Fruit fly (Drosophila melanogaster) whole organism, adult: ENCODE measurements around the gene CG15418.

ENCODE experiments used
- CG11617 ChIP-seq: fragments of 200-800 bp; sonication (Bioruptor generic); optimal IDR thresholded peaks from 2 replicates; lab custom pipeline; 2017; ENCODE audit warnings: mild to moderate bottlenecking, missing biosample characterization, missing genetic modification reagents, missing genetic modification characterization
- CG12768 ChIP-seq: fragments of 200-800 bp; sonication (Bioruptor generic); optimal IDR thresholded peaks from 2 replicates; lab custom pipeline; 2017; ENCODE audit warnings: missing biosample characterization, missing genetic modification characterization, mild to moderate bottlenecking, moderate library complexity, missing genetic modification reagents
- CG14711 ChIP-seq: fragments of 200-800 bp; sonication (Bioruptor generic); optimal IDR thresholded peaks from 2 replicates; lab custom pipeline; 2018; ENCODE audit warnings: missing biosample characterization, mild to moderate bottlenecking, missing genetic modification characterization, moderate library complexity
- CG1620 ChIP-seq: fragments of 200-800 bp; sonication (Bioruptor generic); optimal IDR thresholded peaks from 2 replicates; lab custom pipeline; 2016; ENCODE audit warnings: missing biosample characterization, missing genetic modification characterization
- CG33017 ChIP-seq: fragments of 200-800 bp; sonication (Bioruptor generic); optimal IDR thresholded peaks from 2 replicates; lab custom pipeline; 2018; ENCODE audit warnings: missing biosample characterization, mild to moderate bottlenecking, missing genetic modification characterization, moderate library complexity
- CG5204 ChIP-seq: fragments of 200-800 bp; sonication (Bioruptor generic); optimal IDR thresholded peaks from 2 replicates; lab custom pipeline; 2016; ENCODE audit warnings: missing biosample characterization, missing genetic modification characterization
- CG7045 ChIP-seq: fragments of 200-800 bp; sonication (Bioruptor generic); optimal IDR thresholded peaks from 2 replicates; lab custom pipeline; 2017; ENCODE audit warnings: missing biosample characterization, mild to moderate bottlenecking, missing genetic modification characterization
- CG7101 ChIP-seq: fragments of 200-800 bp; sonication (Bioruptor generic); optimal IDR thresholded peaks from 2 replicates; lab custom pipeline; 2018; ENCODE audit warnings: missing biosample characterization, mild to moderate bottlenecking, missing genetic modification characterization, moderate library complexity
- Clk ChIP-seq: fragments of 200-800 bp; sonication (Bioruptor generic); optimal IDR thresholded peaks from 2 replicates; lab custom pipeline; 2017; ENCODE audit warnings: missing biosample characterization, missing genetic modification characterization
- Crg-1 ChIP-seq: fragments of 200-800 bp; sonication (Bioruptor generic); optimal IDR thresholded peaks from 2 replicates; lab custom pipeline; 2016; ENCODE audit warnings: missing biosample characterization, missing genetic modification characterization
- Hr96 ChIP-seq: fragments of 200-800 bp; sonication (Bioruptor generic); optimal IDR thresholded peaks from 2 replicates; lab custom pipeline; 2016; ENCODE audit warnings: missing biosample characterization, missing genetic modification characterization
- Mnt ChIP-seq: fragments of 200-800 bp; sonication (Bioruptor generic); optimal IDR thresholded peaks from 2 replicates; lab custom pipeline; 2016; ENCODE audit warnings: missing biosample characterization, mild to moderate bottlenecking, missing genetic modification characterization
- bab1 ChIP-seq: fragments of 200-800 bp; sonication (Bioruptor generic); optimal IDR thresholded peaks from 3 replicates; lab custom pipeline; 2019; ENCODE audit warnings: missing biosample characterization, mild to moderate bottlenecking, missing genetic modification characterization, moderate library complexity
- cic ChIP-seq: fragments of 200-800 bp; sonication (Bioruptor generic); optimal IDR thresholded peaks from 2 replicates; lab custom pipeline; 2017; ENCODE audit warnings: missing biosample characterization, mild to moderate bottlenecking, missing genetic modification characterization, moderate library complexity
- cnc ChIP-seq, 2 experiments: fragments of >200 bp; optimal IDR thresholded peaks; 2 replicates each; lab custom pipeline; 2017
- kay ChIP-seq: fragments of 200-800 bp; sonication (Bioruptor generic); peaks from one replicate; lab custom pipeline; 2016; ENCODE audit warnings: missing biosample characterization, missing genetic modification characterization, borderline replicate concordance
- ovo ChIP-seq: fragments of 200-800 bp; sonication (Bioruptor generic); optimal IDR thresholded peaks from 2 replicates; lab custom pipeline; 2016; ENCODE audit warnings: missing biosample characterization, missing genetic modification characterization
- pad ChIP-seq: fragments of 200-800 bp; sonication (Bioruptor generic); optimal IDR thresholded peaks from 3 replicates; lab custom pipeline; 2017; ENCODE audit warnings: missing biosample characterization, missing genetic modification characterization, mild to moderate bottlenecking, moderate library complexity, missing genetic modification reagents
- tj ChIP-seq: fragments of 200-800 bp; sonication (Bioruptor generic); optimal IDR thresholded peaks from 3 replicates; lab custom pipeline; 2017; ENCODE audit warnings: missing biosample characterization, mild to moderate bottlenecking, missing genetic modification characterization, moderate library complexity
- toe ChIP-seq: fragments of 200-800 bp; sonication (Bioruptor generic); optimal IDR thresholded peaks from 2 replicates; lab custom pipeline; 2016; ENCODE audit warnings: missing biosample characterization, missing genetic modification characterization

The CG15418 gene

dm6 chr2L:3635444-3635843 lies 13.9 kb upstream of the CG15418 start:
- no peak for TF ChIP-seq Hr96 (GFP tag; lab: Kevin White, UChicago)
- TF ChIP-seq Crg-1 (GFP tag; lab: Kevin White, UChicago) = no peak
- no peak for TF ChIP-seq toe
- no peak for TF ChIP-seq tj
- no peak for TF ChIP-seq CG1620 (GFP tag; lab: Kevin White, UChicago)
- TF ChIP-seq cnc (optimal IDR thresholded peaks at IDR 0.05; lab: Kevin White, UChicago) = no peak
- TF ChIP-seq CG7101 (tag; lab: Kevin White, UChicago) = no peak
- TF ChIP-seq ovo = no peak
- no peak for TF ChIP-seq cic (GFP tag; lab: Kevin White, UChicago)
- no peak for TF ChIP-seq CG14711 (tag; lab: Kevin White, UChicago)
- TF ChIP-seq Mnt (GFP tag; lab: Kevin White, UChicago) = no peak
- no peak for TF ChIP-seq kay
- no peak for TF ChIP-seq pad (GFP tag; lab: Kevin White, UChicago)
- TF ChIP-seq CG11617 (GFP tag; lab: Kevin White, UChicago) = no peak
- TF ChIP-seq Clk (GFP tag; lab: Kevin White, UChicago) = no peak
- no peak for TF ChIP-seq CG12768 (GFP tag; lab: Kevin White, UChicago)
- no peak for TF ChIP-seq CG5204 (GFP tag; lab: Kevin White, UChicago)
- TF ChIP-seq CG33017 (tag; lab: Kevin White, UChicago) = no peak
- no peak for TF ChIP-seq CG7045 (GFP tag; lab: Kevin White, UChicago)

- TF ChIP-seq toe (no peak), CG14711 (tag; lab: Kevin White, UChicago) (no peak), CG12768 (GFP tag; lab: Kevin White, UChicago) (no peak), CG33017 (tag; lab: Kevin White, UChicago) (no peak), ovo (no peak), Clk (GFP tag; lab: Kevin White, UChicago) (no peak), CG1620 (GFP tag; lab: Kevin White, UChicago) (no peak), CG11617 (GFP tag; lab: Kevin White, UChicago) (no peak), Crg-1 (GFP tag; lab: Kevin White, UChicago) (no peak), tj (no peak), bab1 (GFP tag; lab: Kevin White, UChicago) (no peak), Mnt (GFP tag; lab: Kevin White, UChicago) (no peak), CG7101 (tag; lab: Kevin White, UChicago) (no peak), cnc (optimal IDR thresholded peaks at IDR 0.05; lab: Kevin White, UChicago) (no peak)
Measured at dm6 chr2L:3633871-3634270, 12.4 kb upstream of the CG15418 start.

DNA sequence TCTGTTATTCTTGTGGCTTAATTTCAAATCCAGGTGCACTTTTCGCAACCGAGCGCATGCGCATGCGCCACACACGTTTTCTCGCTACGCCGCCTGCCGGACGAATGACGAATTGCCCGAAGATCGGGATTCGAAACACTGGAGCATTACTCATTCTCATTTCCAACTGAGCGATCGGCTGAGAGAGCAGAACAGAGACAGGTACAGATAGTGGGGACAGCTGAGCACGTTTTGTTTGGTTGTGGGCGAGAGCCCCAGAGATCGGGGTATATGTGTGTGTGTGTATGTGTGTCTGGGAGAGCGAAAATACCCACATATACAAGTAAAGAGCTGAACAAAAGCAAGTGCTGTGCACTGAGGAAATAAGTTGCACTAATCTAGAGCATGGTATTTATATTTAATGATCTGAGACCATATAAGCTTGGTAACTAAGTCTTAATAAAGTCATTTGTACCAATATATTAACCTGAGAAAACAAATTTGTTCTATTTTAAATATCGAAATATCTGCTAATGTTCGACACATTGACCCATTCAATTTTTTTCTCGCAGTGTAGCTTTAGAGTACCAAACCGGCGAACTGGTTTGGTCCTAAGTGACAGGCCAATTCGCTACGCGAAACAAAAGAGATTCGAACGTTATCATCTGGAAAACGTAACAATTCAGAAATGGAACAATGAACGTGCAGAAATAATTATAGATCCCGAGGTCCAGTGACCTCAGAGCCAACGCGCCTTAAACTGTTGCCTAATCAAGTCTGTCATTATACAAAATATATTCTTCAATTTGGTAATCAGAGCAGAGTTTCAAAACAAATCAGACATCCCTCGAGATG lies 10.8 kb upstream of the CG15418 start:
- TF ChIP-seq CG12768 (GFP tag; lab: Kevin White, UChicago) (peak; percentile 93), bab1 (GFP tag; lab: Kevin White, UChicago) (peak; percentile 92), tj (peak; percentile 72), CG7045 (GFP tag; lab: Kevin White, UChicago) (peak; percentile 76), Clk (GFP tag; lab: Kevin White, UChicago) (peak; percentile 80), toe (peak; percentile 83), CG5204 (GFP tag; lab: Kevin White, UChicago) (peak; percentile 86), ovo (peak; percentile 50), cnc (optimal IDR thresholded peaks at IDR 0.05; lab: Kevin White, UChicago) (no peak), Hr96 (GFP tag; lab: Kevin White, UChicago) (peak; percentile 91), CG14711 (tag; lab: Kevin White, UChicago) (peak; percentile 91), CG7101 (tag; lab: Kevin White, UChicago) (peak; percentile 89), Crg-1 (GFP tag; lab: Kevin White, UChicago) (peak; percentile 53), Mnt (GFP tag; lab: Kevin White, UChicago) (peak; percentile 80), CG11617 (GFP tag; lab: Kevin White, UChicago) (peak; percentile 90), CG33017 (tag; lab: Kevin White, UChicago) (peak; percentile 81), pad (GFP tag; lab: Kevin White, UChicago) (peak; percentile 85), cic (GFP tag; lab: Kevin White, UChicago) (peak; percentile 70), kay (peak; percentile 96), CG1620 (GFP tag; lab: Kevin White, UChicago) (peak; percentile 60)

DNA sequence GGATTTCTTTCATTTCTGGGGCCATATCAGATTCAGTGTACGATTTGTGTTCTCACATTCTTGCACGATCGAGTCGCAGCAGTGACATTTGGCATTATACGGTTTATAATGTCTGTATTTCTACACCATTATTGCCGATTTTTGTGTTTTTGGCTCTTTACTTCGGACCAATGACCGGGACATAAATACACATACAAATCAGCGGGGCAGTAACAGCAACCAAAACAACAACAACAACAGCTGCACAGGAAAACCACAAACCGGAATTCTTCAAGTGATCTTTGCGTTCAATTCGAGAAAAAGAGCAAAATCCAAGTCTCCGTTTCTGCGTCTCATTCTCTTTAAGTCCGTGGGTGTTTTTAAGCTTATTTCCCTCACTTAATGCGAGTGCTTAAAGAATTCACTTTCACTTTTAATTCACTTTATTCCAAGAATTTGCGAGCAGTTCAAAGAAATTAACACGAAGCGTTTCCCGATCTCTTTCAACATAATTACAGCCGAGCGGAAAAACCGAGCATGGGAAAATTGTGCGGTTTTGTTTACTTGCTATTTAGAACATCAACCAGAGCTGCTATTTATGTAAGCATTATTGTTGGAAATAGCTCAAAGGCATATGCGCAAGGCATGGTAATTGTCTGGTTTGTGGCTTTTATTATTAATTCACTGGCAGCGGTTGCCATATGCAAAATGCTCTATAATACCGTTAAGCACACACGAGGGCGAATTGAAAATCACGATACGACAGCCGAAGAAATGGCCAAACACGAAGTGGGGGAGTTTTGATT lies 9.9 kb upstream of the CG15418 start:
- no peak for TF ChIP-seq CG33017 (tag; lab: Kevin White, UChicago)
- TF ChIP-seq tj = no peak

DNA sequence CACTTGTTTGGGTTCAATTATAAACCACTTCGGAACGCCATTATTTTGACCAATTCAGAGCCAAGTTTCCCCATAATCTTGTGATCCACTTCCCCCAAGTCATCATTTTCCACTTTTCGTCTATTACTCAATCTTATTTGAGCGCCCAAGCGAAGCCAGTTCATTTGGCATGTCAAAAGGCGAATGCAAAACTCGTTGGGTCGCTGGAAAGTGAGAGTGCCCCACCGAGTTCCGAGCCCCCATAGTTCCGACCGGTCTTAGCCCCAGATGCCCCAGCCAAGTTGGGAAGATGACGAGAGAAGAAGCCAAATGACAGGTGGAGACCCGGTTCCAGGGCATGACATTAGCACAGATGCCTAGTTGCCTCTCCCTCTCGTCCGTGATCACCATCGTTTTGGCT lies 9.3 kb upstream of the CG15418 start:
- TF ChIP-seq bab1 (GFP tag; lab: Kevin White, UChicago) (no peak), CG7045 (GFP tag; lab: Kevin White, UChicago) (no peak), Hr96 (GFP tag; lab: Kevin White, UChicago) (no peak), CG5204 (GFP tag; lab: Kevin White, UChicago) (no peak), kay (no peak), CG33017 (tag; lab: Kevin White, UChicago) (no peak), Clk (GFP tag; lab: Kevin White, UChicago) (no peak), CG12768 (GFP tag; lab: Kevin White, UChicago) (no peak), Mnt (GFP tag; lab: Kevin White, UChicago) (no peak), CG7101 (tag; lab: Kevin White, UChicago) (no peak), Crg-1 (GFP tag; lab: Kevin White, UChicago) (no peak), tj (no peak), pad (GFP tag; lab: Kevin White, UChicago) (no peak), cic (GFP tag; lab: Kevin White, UChicago) (no peak), CG1620 (GFP tag; lab: Kevin White, UChicago) (no peak), ovo (no peak), cnc (optimal IDR thresholded peaks at IDR 0.05; lab: Kevin White, UChicago) (no peak), CG14711 (tag; lab: Kevin White, UChicago) (no peak), CG11617 (GFP tag; lab: Kevin White, UChicago) (no peak)
